Worm (Caenorhabditis elegans): ENCODE results near the gene F37C12.10.

Gene F37C12.10

ce11 chrIII:7140228-7140710 is 47.9 kb downstream of the F37C12.10 start (continued):
- TF ChIP-seq nhr-77 (tag; optimal IDR thresholded peaks at IDR 0.05) (no peak), lin-29 (GFP tag; IDR thresholded peaks at IDR 0.05) (no peak), dve-1 (tag; optimal IDR thresholded peaks at IDR 0.05; ENCODE audit: insufficient read depth) (peak; percentile 28), ceh-20 (GFP tag; IDR thresholded peaks at IDR 0.05) (no peak), hlh-11 (tag; optimal IDR thresholded peaks at IDR 0.05) (peak; percentile 33), nhr-10 (tag; optimal IDR thresholded peaks at IDR 0.05) (no peak), madf-9 (GFP tag; conservative IDR thresholded peaks at IDR 0.05) (no peak), nhr-42 (GFP tag; IDR thresholded peaks at IDR 0.05) (no peak), vab-7 (GFP tag; IDR thresholded peaks at IDR 0.05) (no peak), T26A8.4 (GFP tag; IDR thresholded peaks at IDR 0.05) (peak; percentile 88), egl-43 (GFP tag; IDR thresholded peaks at IDR 0.05) (peak; percentile 60; the same call in 1 of the 2 replicates), nhr-6 (tag; optimal IDR thresholded peaks at IDR 0.05) (no peak), mxl-2 (GFP tag; conservative IDR thresholded peaks at IDR 0.05) (no peak), F49E8.2 (tag; optimal IDR thresholded peaks at IDR 0.05; ENCODE audit: borderline replicate concordance) (peak; percentile 66), fos-1 (tag; optimal IDR thresholded peaks at IDR 0.05) (no peak), zip-2 (tag; optimal IDR thresholded peaks at IDR 0.05) (no peak), Y105C5A.15 (GFP tag; IDR thresholded peaks at IDR 0.05) (no peak), zip-11 (GFP tag; IDR thresholded peaks at IDR 0.05) (no peak), duxl-1 (tag; optimal IDR thresholded peaks at IDR 0.05; ENCODE audit: poor library complexity) (peak; percentile 23), rbr-2 (tag; optimal IDR thresholded peaks at IDR 0.05) (no peak), lim-7 (GFP tag; IDR thresholded peaks at IDR 0.05) (no peak; the same call in 1 of the 2 replicates), spr-1 (tag; optimal IDR thresholded peaks at IDR 0.05) (no peak), lin-38 (GFP tag; IDR thresholded peaks at IDR 0.05) (peak; percentile 56), hlh-30 (tag; optimal IDR thresholded peaks at IDR 0.05; ENCODE audit: insufficient read depth) (peak; percentile 32), ztf-7 (tag; optimal IDR thresholded peaks at IDR 0.05) (no peak), lir-3 (tag; optimal IDR thresholded peaks at IDR 0.05) (no peak), saeg-2 (GFP tag; IDR thresholded peaks at IDR 0.05) (no peak), mdt-29 (GFP tag; IDR thresholded peaks at IDR 0.05) (peak; percentile 80), T20F7.1 (GFP tag; optimal IDR thresholded peaks at IDR 0.05) (no peak), Y48G9A.11 (GFP tag; IDR thresholded peaks at IDR 0.05) (peak; percentile 68), F37D6.2 (tag; optimal IDR thresholded peaks at IDR 0.05) (no peak), nhr-28 (tag; optimal IDR thresholded peaks at IDR 0.05) (no peak), ceh-44 (GFP tag; IDR thresholded peaks at IDR 0.05) (no peak), hif-1 (tag; optimal IDR thresholded peaks at IDR 0.05) (no peak), unc-130 (GFP tag; optimal IDR thresholded peaks at IDR 0.05) (peak; percentile 35), Y5F2A.4 (GFP tag; optimal IDR thresholded peaks at IDR 0.05) (no peak), Y75B8A.6 (GFP tag; IDR thresholded peaks at IDR 0.05) (no peak), F44E2.7 (GFP tag; IDR thresholded peaks at IDR 0.05) (no peak), ama-1 (optimal IDR thresholded peaks at IDR 0.05) (peak; percentile 69), fkh-10 (GFP tag; optimal IDR thresholded peaks at IDR 0.05) (no peak), pha-4 (GFP tag; IDR thresholded peaks at IDR 0.05) (no peak), pha-4 (tag; optimal IDR thresholded peaks at IDR 0.05) (no peak), D1046.2 (GFP tag; IDR thresholded peaks at IDR 0.05) (no peak), nhr-102 (tag; optimal IDR thresholded peaks at IDR 0.05) (peak; percentile 57), daf-12 (tag; optimal IDR thresholded peaks at IDR 0.05) (no peak), nhr-11 (tag; optimal IDR thresholded peaks at IDR 0.05) (no peak), daf-16 (GFP tag; optimal IDR thresholded peaks at IDR 0.05) (no peak), daf-16 (tag; optimal IDR thresholded peaks at IDR 0.05) (peak; percentile 25), F10B5.3 (tag; optimal IDR thresholded peaks at IDR 0.05) (peak; percentile 24), lin-15B (tag; optimal IDR thresholded peaks at IDR 0.05) (no peak), nhr-237 (tag; optimal IDR thresholded peaks at IDR 0.05) (no peak), php-3 (GFP tag; IDR thresholded peaks at IDR 0.05) (no peak), dpl-1 (GFP tag; optimal IDR thresholded peaks at IDR 0.05) (peak; percentile 12)
